Fruit fly (Drosophila melanogaster) whole organism, embryonic: ENCODE data around the gene Esyt2.

Source experiments
- ATbp ChIP-seq: fragments of 200-800 bp; sonication (Bioruptor generic); optimal IDR thresholded peaks from 2 replicates; lab custom pipeline; 2017; ENCODE audit warnings: missing biosample characterization, mild to moderate bottlenecking, missing genetic modification characterization, missing genetic modification reagents
- Adf1 ChIP-seq: fragments of 200-800 bp; sonication (Bioruptor generic); IDR thresholded peaks from 2 replicates; pipeline ENCODE4 v1.3.6; 2022; ENCODE audit warnings: missing biosample characterization, missing genetic modification characterization
- B-H1 ChIP-seq: fragments of 200-800 bp; sonication (Bioruptor generic); IDR thresholded peaks from 3 replicates; pipeline ENCODE4 v1.3.6; 2022; ENCODE audit warnings: missing biosample characterization, missing genetic modification characterization
- Bdp1 ChIP-seq: fragments of 200-800 bp; sonication (Bioruptor generic); optimal IDR thresholded peaks from 3 replicates; lab custom pipeline; 2016; ENCODE audit warnings: missing biosample characterization, missing genetic modification characterization
- Bgb ChIP-seq: fragments of 200-800 bp; sonication (Bioruptor generic); IDR thresholded peaks from 2 replicates; pipeline ENCODE4 v1.3.6; 2022; ENCODE audit warnings: missing biosample characterization, missing genetic modification characterization; ENCODE audit not compliant: partially characterized antibody
- CG11398 ChIP-seq: fragments of 200-800 bp; sonication (Bioruptor generic); optimal IDR thresholded peaks from 2 replicates; lab custom pipeline; 2016; ENCODE audit warnings: missing biosample characterization, missing genetic modification characterization
- CG12071 ChIP-seq: fragments of 200-800 bp; sonication (Bioruptor generic); optimal IDR thresholded peaks from 3 replicates; lab custom pipeline; 2018; ENCODE audit warnings: missing biosample characterization, mild to moderate bottlenecking, missing genetic modification characterization
- CG12155 ChIP-seq: fragments of 200-800 bp; sonication (Bioruptor generic); optimal IDR thresholded peaks from 3 replicates; lab custom pipeline; 2016; ENCODE audit warnings: missing biosample characterization, missing genetic modification characterization
- CG12299 ChIP-seq: fragments of 200-800 bp; sonication (Bioruptor generic); optimal IDR thresholded peaks from 2 replicates; lab custom pipeline; 2018; ENCODE audit warnings: missing biosample characterization, mild to moderate bottlenecking, missing genetic modification characterization
- CG17328 ChIP-seq: fragments of 200-800 bp; sonication (Bioruptor generic); IDR thresholded peaks from 2 replicates; pipeline ENCODE4 v1.3.6; 2022; ENCODE audit warnings: missing biosample characterization, missing genetic modification characterization
- CG32767 ChIP-seq: fragments of 200-800 bp; sonication (Bioruptor generic); IDR thresholded peaks from 2 replicates; pipeline ENCODE4 v1.3.6; 2022; ENCODE audit warnings: missing biosample characterization, missing genetic modification characterization
- CG34224 ChIP-seq: fragments of 200-800 bp; sonication (Bioruptor generic); IDR thresholded peaks from 3 replicates; pipeline ENCODE4 v1.3.6; 2022; ENCODE audit warnings: missing biosample characterization, missing genetic modification characterization; ENCODE audit not compliant: partially characterized antibody
- CG34422 ChIP-seq: fragments of 200-800 bp; sonication (Bioruptor generic); IDR thresholded peaks from 3 replicates; pipeline ENCODE4 v1.3.6; 2022; ENCODE audit warnings: missing biosample characterization, missing genetic modification characterization
- CG7372 ChIP-seq: fragments of 200-800 bp; sonication (Bioruptor generic); IDR thresholded peaks from 2 replicates; pipeline ENCODE4 v1.3.6; 2022; ENCODE audit warnings: missing biosample characterization, missing genetic modification characterization
- CG8290 ChIP-seq, 3 experiments: fragments of 200-800 bp; sonication (Bioruptor generic); optimal IDR thresholded peaks; 2 replicates each; lab custom pipeline; 2016 to 2019; ENCODE audit warnings: missing biosample characterization in 3 of 3, missing genetic modification characterization in 3 of 3, mild to moderate bottlenecking in 2 of 3, moderate library complexity in 1 of 3
- CG9609 ChIP-seq: fragments of 200-800 bp; sonication (Bioruptor generic); optimal IDR thresholded peaks from 3 replicates; lab custom pipeline; 2016; ENCODE audit warnings: missing biosample characterization, missing genetic modification characterization
- CG9876 ChIP-seq: fragments of 200-800 bp; sonication (Bioruptor generic); optimal IDR thresholded peaks from 2 replicates; lab custom pipeline; 2016; ENCODE audit warnings: missing biosample characterization, missing genetic modification characterization
- CG9932 ChIP-seq: fragments of 200-800 bp; sonication (Bioruptor generic); IDR thresholded peaks from 2 replicates; pipeline ENCODE4 v1.3.6; 2022; ENCODE audit warnings: missing biosample characterization, missing genetic modification characterization
- CHES-1-like ChIP-seq: fragments of 200-800 bp; sonication (Bioruptor generic); optimal IDR thresholded peaks from 2 replicates; lab custom pipeline; 2016; ENCODE audit warnings: missing biosample characterization, missing genetic modification characterization
- Deaf1 ChIP-seq: fragments of 200-800 bp; optimal IDR thresholded peaks from 3 replicates; lab custom pipeline; 2019; ENCODE audit warnings: missing biosample characterization, mild to moderate bottlenecking, missing genetic modification characterization, moderate library complexity
- Doc3 ChIP-seq: fragments of 200-800 bp; sonication (Bioruptor generic); IDR thresholded peaks from 3 replicates; pipeline ENCODE4 v1.3.6; 2022; ENCODE audit warnings: missing biosample characterization, missing genetic modification characterization; ENCODE audit not compliant: partially characterized antibody
- Dp ChIP-seq: fragments of 200-800 bp; sonication (Bioruptor generic); optimal IDR thresholded peaks from 2 replicates; lab custom pipeline; 2018; ENCODE audit warnings: missing biosample characterization, mild to moderate bottlenecking, missing genetic modification characterization, moderate library complexity
- E2f2 ChIP-seq: fragments of 200-800 bp; sonication (Bioruptor generic); IDR thresholded peaks from 2 replicates; pipeline ENCODE4 v1.3.6; 2022; ENCODE audit warnings: missing biosample characterization, missing genetic modification characterization
- Ets97D ChIP-seq: fragments of 200-800 bp; sonication (Bioruptor generic); optimal IDR thresholded peaks from 3 replicates; lab custom pipeline; 2016; ENCODE audit warnings: missing biosample characterization, missing genetic modification characterization
- Hand ChIP-seq: fragments of 200-800 bp; sonication (Bioruptor generic); optimal IDR thresholded peaks from 2 replicates; lab custom pipeline; 2017; ENCODE audit warnings: mild to moderate bottlenecking, missing biosample characterization, missing genetic modification reagents, missing genetic modification characterization
- Mad ChIP-seq: fragments of 200-800 bp; sonication (Bioruptor generic); optimal IDR thresholded peaks from 2 replicates; lab custom pipeline; 2016; ENCODE audit warnings: missing biosample characterization, missing genetic modification characterization
- Max ChIP-seq: fragments of 200-800 bp; sonication (Bioruptor generic); optimal IDR thresholded peaks from 2 replicates; lab custom pipeline; 2016; ENCODE audit warnings: missing biosample characterization, mild to moderate bottlenecking, missing genetic modification characterization
- Mes4 ChIP-seq: fragments of 200-800 bp; sonication (Bioruptor generic); optimal IDR thresholded peaks from 2 replicates; lab custom pipeline; 2016; ENCODE audit warnings: missing biosample characterization, missing genetic modification characterization
- Nf-YB ChIP-seq: fragments of 200-800 bp; sonication (Bioruptor generic); optimal IDR thresholded peaks from 3 replicates; lab custom pipeline; 2019; ENCODE audit warnings: missing biosample characterization, mild to moderate bottlenecking, missing genetic modification characterization, moderate library complexity
- NfI ChIP-seq: fragments of 200-800 bp; sonication (Bioruptor generic); optimal IDR thresholded peaks from 3 replicates; lab custom pipeline; 2018; ENCODE audit warnings: missing biosample characterization, mild to moderate bottlenecking, missing genetic modification characterization, moderate library complexity
- Oaz ChIP-seq: fragments of 200-800 bp; sonication (Bioruptor generic); IDR thresholded peaks from 2 replicates; pipeline ENCODE4 v1.3.6; 2022; ENCODE audit warnings: missing biosample characterization, missing genetic modification characterization
- Pdp1 ChIP-seq, 2 experiments: fragments of 200-800 bp; sonication (Bioruptor generic); optimal IDR thresholded peaks; 3 replicates each; lab custom pipeline; 2016; ENCODE audit warnings: missing biosample characterization in 2 of 2, missing genetic modification characterization in 2 of 2, mild to moderate bottlenecking in 1 of 2, moderate library complexity in 1 of 2
- Sin3A ChIP-seq: fragments of >200 bp; optimal IDR thresholded peaks from 2 replicates; lab custom pipeline; 2018
- al ChIP-seq: fragments of 200-800 bp; sonication (Bioruptor generic); IDR thresholded peaks from 2 replicates; pipeline ENCODE4 v1.3.6; 2022; ENCODE audit warnings: missing biosample characterization, missing genetic modification characterization
- bcd ChIP-seq: fragments of 200-800 bp; sonication (Bioruptor generic); optimal IDR thresholded peaks from 2 replicates; lab custom pipeline; 2017; ENCODE audit warnings: missing biosample characterization, mild to moderate bottlenecking, missing genetic modification characterization
- chif ChIP-seq, 2 experiments: fragments of 200-800 bp; sonication (Bioruptor generic); optimal IDR thresholded peaks; 3 replicates each; lab custom pipeline; 2016; ENCODE audit warnings: missing biosample characterization in 2 of 2, missing genetic modification characterization in 2 of 2
- dysf ChIP-seq: fragments of 200-800 bp; sonication (Bioruptor generic); IDR thresholded peaks from 3 replicates; pipeline ENCODE4 v1.3.6; 2022; ENCODE audit warnings: missing biosample characterization, missing genetic modification characterization
- grau ChIP-seq: fragments of 200-800 bp; optimal IDR thresholded peaks from 3 replicates; lab custom pipeline; 2019; ENCODE audit warnings: missing biosample characterization, mild to moderate bottlenecking, missing genetic modification characterization, moderate library complexity
- lilli ChIP-seq: fragments of 200-800 bp; sonication (Bioruptor generic); optimal IDR thresholded peaks from 3 replicates; lab custom pipeline; 2016; ENCODE audit warnings: missing biosample characterization, missing genetic modification characterization
- mld ChIP-seq: fragments of 200-800 bp; sonication (Bioruptor generic); IDR thresholded peaks from 3 replicates; pipeline ENCODE4 v1.3.6; 2022; ENCODE audit warnings: missing biosample characterization, missing genetic modification characterization; ENCODE audit not compliant: partially characterized antibody
- nerfin-1 ChIP-seq: fragments of 200-800 bp; sonication (Bioruptor generic); optimal IDR thresholded peaks from 3 replicates; lab custom pipeline; 2019; ENCODE audit warnings: missing biosample characterization, mild to moderate bottlenecking, missing genetic modification characterization, moderate library complexity
- pho ChIP-seq: fragments of 200-800 bp; sonication (Bioruptor generic); optimal IDR thresholded peaks from 2 replicates; lab custom pipeline; 2016; ENCODE audit warnings: missing biosample characterization, missing genetic modification characterization
- pnt ChIP-seq: fragments of 200-800 bp; sonication (Bioruptor generic); optimal IDR thresholded peaks from 3 replicates; lab custom pipeline; 2016; ENCODE audit warnings: missing biosample characterization, missing genetic modification characterization
- pzg ChIP-seq: fragments of 200-800 bp; sonication (Bioruptor generic); optimal IDR thresholded peaks from 3 replicates; lab custom pipeline; 2018; ENCODE audit warnings: missing biosample characterization, mild to moderate bottlenecking, missing genetic modification characterization, moderate library complexity
- sens ChIP-seq: fragments of 200-800 bp; sonication (Bioruptor generic); peaks from one replicate; lab custom pipeline; 2016; ENCODE audit warnings: missing biosample characterization, missing genetic modification characterization
- slp2 ChIP-seq: fragments of 200-800 bp; sonication (Bioruptor generic); optimal IDR thresholded peaks from 2 replicates; lab custom pipeline; 2016; ENCODE audit warnings: missing biosample characterization, missing genetic modification characterization
- tna ChIP-seq: fragments of 200-800 bp; sonication (Bioruptor generic); IDR thresholded peaks from 2 replicates; pipeline ENCODE4 v1.3.6; 2022; ENCODE audit warnings: missing biosample characterization, missing genetic modification characterization; ENCODE audit not compliant: partially characterized antibody
- unc-4 ChIP-seq: fragments of 200-800 bp; sonication (Bioruptor generic); IDR thresholded peaks from 2 replicates; pipeline ENCODE4 v1.3.6; 2022; ENCODE audit warnings: missing biosample characterization, missing genetic modification characterization; ENCODE audit not compliant: partially characterized antibody
- vvl ChIP-seq: fragments of 200-800 bp; sonication (Bioruptor generic); IDR thresholded peaks from 2 replicates; pipeline ENCODE4 v1.3.6; 2022; ENCODE audit warnings: missing biosample characterization, missing genetic modification characterization
- z ChIP-seq: fragments of 200-800 bp; sonication (Bioruptor generic); IDR thresholded peaks from 3 replicates; pipeline ENCODE4 v1.3.6; 2022; ENCODE audit warnings: missing biosample characterization, missing genetic modification characterization

Gene Esyt2

DNA sequence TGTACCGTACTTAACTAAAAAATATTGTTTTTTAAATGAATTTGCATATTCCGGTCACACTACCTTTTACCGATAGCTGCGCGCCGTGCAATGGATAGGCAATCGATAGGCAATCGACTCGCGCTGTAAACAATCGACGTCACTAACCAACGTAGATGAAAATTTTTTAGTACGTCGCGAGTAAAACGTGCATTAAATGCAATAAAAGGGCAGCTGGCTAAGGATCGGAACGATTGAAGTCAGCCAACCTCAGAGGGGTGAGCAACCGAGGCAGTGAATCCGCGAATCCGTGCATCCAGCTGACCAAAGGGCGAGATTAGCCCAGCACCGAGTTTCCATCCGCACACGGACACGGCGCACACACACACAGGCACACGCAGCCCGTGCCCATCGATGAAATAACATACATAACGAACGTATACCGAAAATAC lies 26.4 kb upstream of the Esyt2 start, which contains the start of gene Pp1alpha-96A (continued):
- TF ChIP-seq CG11398 (GFP tag; lab: Kevin White, UChicago) (peak; percentile 18), nerfin-1 (tag; lab: Kevin White, UChicago) (peak; percentile 28), Bgb (GFP tag; lab: Robert Waterston, UW) (peak; percentile 92), CG8290 (GFP tag; optimal IDR thresholded peaks at IDR 0.05; lab: Kevin White, UChicago) (no peak), CG8290 (tag; optimal IDR thresholded peaks at IDR 0.05; lab: Kevin White, UChicago) (no peak), mld (GFP tag; lab: Robert Waterston, UW) (peak; percentile 63; the same call in 2 of the 3 replicates), CG17328 (GFP tag; lab: Robert Waterston, UW) (0 out of 2 replicates have a peak, but pooled peaks have one; percentile 5), grau (tag; lab: Kevin White, UChicago) (peak; percentile 28), Pdp1 (GFP tag; optimal IDR thresholded peaks at IDR 0.05; lab: Kevin White, UChicago) (peak in 1 of 2 experiments; percentile 78), CHES-1-like (GFP tag; lab: Kevin White, UChicago) (peak; percentile 6), CG12155 (GFP tag; lab: Kevin White, UChicago) (no peak), CG34422 (GFP tag; lab: Robert Waterston, UW) (0 out of 3 replicates have a peak, but pooled peaks have one; percentile 41), vvl (no peak; the same call in 1 of the 2 replicates), CG9932 (peak; percentile 40), bcd (GFP tag; lab: Kevin White, UChicago) (no peak), CG32767 (GFP tag; lab: Robert Waterston, UW) (peak; percentile 62; the same call in 1 of the 2 replicates), unc-4 (GFP tag; lab: Robert Waterston, UW) (peak; percentile 88), Doc3 (GFP tag; lab: Robert Waterston, UW) (peak; percentile 78), slp2 (no peak), CG9609 (GFP tag; lab: Kevin White, UChicago) (no peak), chif (GFP tag; optimal IDR thresholded peaks at IDR 0.05; lab: Kevin White, UChicago) (peak in 1 of 2 experiments; percentile 9), CG12071 (GFP tag; lab: Kevin White, UChicago) (no peak), Bdp1 (GFP tag; lab: Kevin White, UChicago) (no peak), Sin3A (lab: Kevin White, UChicago) (peak; percentile 66), pzg (GFP tag; lab: Kevin White, UChicago) (peak; percentile 83), Deaf1 (no peak), CG12299 (tag; lab: Kevin White, UChicago) (no peak), lilli (peak; percentile 34), CG9876 (GFP tag; lab: Kevin White, UChicago) (peak; percentile 12), CG34224 (peak; percentile 82), Ets97D (GFP tag; lab: Kevin White, UChicago) (peak; percentile 66), Dp (peak; percentile 78), pho (GFP tag; lab: Kevin White, UChicago) (peak; percentile 26), Mes4 (GFP tag; lab: Kevin White, UChicago) (no peak), Mad (GFP tag; lab: Kevin White, UChicago) (peak; percentile 21), z (GFP tag; lab: Robert Waterston, UW) (no peak), dysf (GFP tag; lab: Robert Waterston, UW) (no peak), sens (GFP tag; lab: Kevin White, UChicago) (peak; percentile 45), Oaz (GFP tag; lab: Robert Waterston, UW) (no peak), NfI (GFP tag; lab: Kevin White, UChicago) (no peak), Nf-YB (GFP tag; lab: Kevin White, UChicago) (no peak), al (no peak), ATbp (no peak), Adf1 (GFP tag; lab: Robert Waterston, UW) (0 out of 2 replicates have a peak, but pooled peaks have one; percentile 7), E2f2 (GFP tag; lab: Robert Waterston, UW) (peak; percentile 85), B-H1 (GFP tag; lab: Robert Waterston, UW) (no peak), Max (GFP tag; lab: Kevin White, UChicago) (peak; percentile 12), tna (GFP tag; lab: Robert Waterston, UW) (peak; percentile 87), CG7372 (GFP tag; lab: Robert Waterston, UW) (no peak), pnt (no peak), Hand (GFP tag; lab: Kevin White, UChicago) (peak; percentile 16)
